Worm (Caenorhabditis elegans): ENCODE results near the gene Y51A2B.4.

DNA sequence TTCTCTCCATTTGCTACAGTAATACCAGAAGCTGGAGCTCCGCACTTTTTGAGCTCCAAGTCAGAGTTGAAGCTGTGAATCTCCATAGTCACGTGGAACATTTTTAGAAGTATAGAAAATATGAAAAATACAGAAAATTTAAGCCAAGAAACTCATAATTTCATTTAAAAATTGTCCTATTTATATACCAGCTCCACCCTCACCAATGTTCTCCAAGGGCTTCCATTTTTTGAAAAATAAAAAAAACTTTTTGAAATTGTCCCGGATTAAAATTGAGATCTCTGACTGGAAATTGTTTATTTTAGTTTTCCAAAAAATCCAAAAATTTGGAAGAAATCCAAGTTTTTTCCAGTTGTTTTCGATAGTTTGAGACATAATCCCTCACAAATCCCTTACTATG lies 29.1 kb downstream of the Y51A2B.4 start, which contains the start of gene C08E8.5:
- TF ChIP-seq ztf-11 (tag; optimal IDR thresholded peaks at IDR 0.05) (no peak), F44E2.7 (GFP tag; IDR thresholded peaks at IDR 0.05) (no peak), lim-7 (GFP tag; IDR thresholded peaks at IDR 0.05) (no peak), fos-1 (tag; optimal IDR thresholded peaks at IDR 0.05) (no peak)
